Worm (Caenorhabditis elegans) whole organism, L3 larva: ENCODE results near the gene msp-57.
A peak's percentile ranks its signal among the peaks of the same experiment; 100 is the strongest.

Experiments
- ZK546.5 ChIP-seq: sonication (generic microtip); optimal IDR thresholded peaks from 2 replicates; lab custom pipeline; 2017; ENCODE audit warnings: missing biosample characterization, missing genetic modification characterization
- ceh-28 ChIP-seq: fragments of 150-350 bp; optimal IDR thresholded peaks from 2 replicates; lab custom pipeline; 2014; ENCODE audit warnings: missing biosample characterization, missing genetic modification reagents, missing genetic modification characterization
- ceh-9 ChIP-seq: sonication (generic microtip); optimal IDR thresholded peaks from 2 replicates; lab custom pipeline; 2018; ENCODE audit warnings: missing biosample characterization, missing genetic modification characterization
- fos-1 ChIP-seq: fragments of 150-350 bp; optimal IDR thresholded peaks from 2 replicates; lab custom pipeline; 2014; ENCODE audit warnings: missing biosample characterization, missing genetic modification characterization
- jun-1 ChIP-seq: fragments of 150-350 bp; optimal IDR thresholded peaks from 2 replicates; lab custom pipeline; 2014; ENCODE audit warnings: missing biosample characterization, missing genetic modification reagents, missing genetic modification characterization
- nfya-1 ChIP-seq: sonication (generic microtip); optimal IDR thresholded peaks from 2 replicates; lab custom pipeline; 2017; ENCODE audit warnings: missing genetic modification characterization, mild to moderate bottlenecking, missing compliant biosample characterization, antibody characterized with exemption, moderate library complexity; ENCODE audit not compliant: insufficient read depth
- nhr-23 ChIP-seq: fragments of 150-350 bp; optimal IDR thresholded peaks from 2 replicates; lab custom pipeline; 2014; ENCODE audit warnings: missing biosample characterization, missing genetic modification reagents, missing genetic modification characterization
- nhr-237 ChIP-seq: fragments of 150-350 bp; optimal IDR thresholded peaks from 2 replicates; lab custom pipeline; 2014; ENCODE audit warnings: missing biosample characterization, missing genetic modification characterization
- nhr-28 ChIP-seq: fragments of 150-350 bp; optimal IDR thresholded peaks from 2 replicates; lab custom pipeline; 2014; ENCODE audit warnings: missing biosample characterization, missing genetic modification characterization
- skn-1 ChIP-seq: fragments of 150-350 bp; optimal IDR thresholded peaks from 2 replicates; lab custom pipeline; 2014; ENCODE audit warnings: missing biosample characterization, missing genetic modification characterization
- snpc-4 ChIP-seq: fragments of 150-350 bp; optimal IDR thresholded peaks from 2 replicates; lab custom pipeline; 2014; ENCODE audit warnings: missing biosample characterization, missing genetic modification characterization
- unc-62 ChIP-seq: fragments of 150-350 bp; sonication (generic microtip); optimal IDR thresholded peaks from 4 replicates; lab custom pipeline; 2014; ENCODE audit warnings: missing biosample characterization, missing genetic modification reagents, missing genetic modification characterization
- zag-1 ChIP-seq: fragments of 150-350 bp; optimal IDR thresholded peaks from 2 replicates; lab custom pipeline; 2014; ENCODE audit warnings: missing biosample characterization, missing genetic modification characterization

DNA sequence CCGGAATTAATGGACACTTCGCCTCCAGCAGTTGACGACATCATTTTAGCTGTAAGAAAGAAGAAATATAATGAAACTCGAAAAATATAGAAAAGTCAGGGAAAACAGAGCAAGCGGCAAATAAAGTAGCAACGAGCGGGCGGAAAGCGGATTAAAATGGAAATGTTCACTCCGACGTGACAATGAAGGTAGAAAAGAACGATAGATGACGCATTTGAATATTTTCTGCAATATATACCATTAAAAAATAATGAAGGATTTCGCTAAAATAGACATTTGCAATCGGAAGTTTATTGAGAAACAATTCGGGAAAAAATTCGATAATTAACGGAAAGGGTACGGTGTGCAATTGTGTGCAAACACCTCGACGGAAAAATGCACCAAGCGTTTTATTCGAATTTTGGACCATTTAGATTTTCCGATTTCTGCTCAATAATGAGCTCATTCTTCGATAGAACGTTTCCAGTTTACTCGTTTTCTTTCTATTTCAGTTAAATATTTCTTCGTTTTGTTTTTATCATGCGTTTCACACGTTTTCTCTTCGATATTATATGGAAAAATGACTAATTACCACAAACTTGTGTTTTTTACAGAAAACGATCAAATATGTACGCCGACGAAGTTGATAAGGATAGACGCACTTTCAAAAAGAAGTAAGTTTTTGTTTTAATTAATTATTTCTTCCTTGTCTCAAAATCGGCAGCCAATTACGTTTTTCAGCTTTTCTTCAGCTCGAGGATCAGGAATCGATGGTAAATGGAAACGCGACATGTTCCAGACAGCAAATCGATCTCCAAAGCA lies 28.8 kb downstream of the msp-57 start, which contains the start of the genes snpn-1 and C02B10.4:
- no peak for TF ChIP-seq nhr-237
- no peak for TF ChIP-seq fos-1 (tag; lab: Kevin White, UChicago)
- peak; percentile 24 for TF ChIP-seq ceh-28 (tag; lab: Kevin White, UChicago)
- peak; percentile 10 for TF ChIP-seq snpc-4 (tag; lab: Kevin White, UChicago)
- no peak for TF ChIP-seq unc-62 (GFP tag; lab: Kevin White, UChicago)
- TF ChIP-seq ZK546.5 (tag; lab: Kevin White, UChicago): no peak
- no peak for TF ChIP-seq nhr-28 (tag; lab: Kevin White, UChicago)
- no peak for TF ChIP-seq nhr-23
- peak; percentile 82 for TF ChIP-seq nfya-1 (tag; lab: Kevin White, UChicago)
- TF ChIP-seq zag-1 (tag; lab: Kevin White, UChicago): no peak
- no peak for TF ChIP-seq jun-1
- no peak for TF ChIP-seq ceh-9 (tag; lab: Kevin White, UChicago)
- TF ChIP-seq skn-1 (tag; lab: Kevin White, UChicago): peak; percentile 33
